Worm (Caenorhabditis elegans) whole organism, young adult: ENCODE results near the gene ZK673.4.

ENCODE experiments used
- B0019.2 ChIP-seq: fragments of 200-800 bp; sonication (Bioruptor generic); conservative IDR thresholded peaks from 2 replicates; pipeline ENCODE4 v1.3.6; 2022; ENCODE audit warnings: missing genetic modification reagents, missing genetic modification characterization, missing compliant biosample characterization
- B0261.1 ChIP-seq: sonication (generic microtip); optimal IDR thresholded peaks from 2 replicates; lab custom pipeline; 2016; ENCODE audit warnings: mild to moderate bottlenecking, missing genetic modification characterization, moderate library complexity, missing compliant biosample characterization
- C06A6.2 ChIP-seq: fragments of 200-800 bp; sonication (Bioruptor generic); conservative IDR thresholded peaks from 2 replicates; pipeline ENCODE4 v1.3.6; 2022; ENCODE audit warnings: missing genetic modification characterization, missing compliant biosample characterization
- D2030.7 ChIP-seq: fragments of 200-800 bp; sonication (Bioruptor generic); IDR thresholded peaks from 2 replicates; pipeline ENCODE4 v1.3.6; 2022; ENCODE audit warnings: missing genetic modification reagents, missing genetic modification characterization, missing compliant biosample characterization
- F49E8.2 ChIP-seq: sonication (generic microtip); optimal IDR thresholded peaks from 3 replicates; lab custom pipeline; 2017; ENCODE audit warnings: missing genetic modification characterization, mild to moderate bottlenecking, missing compliant biosample characterization, antibody characterized with exemption, moderate library complexity; ENCODE audit not compliant: insufficient read depth
- F57C9.4 ChIP-seq: sonication (generic microtip); optimal IDR thresholded peaks from 2 replicates; lab custom pipeline; 2017; ENCODE audit warnings: mild to moderate bottlenecking, missing genetic modification characterization, missing compliant biosample characterization
- K11D2.4 ChIP-seq: fragments of 200-800 bp; sonication (Bioruptor generic); IDR thresholded peaks from 2 replicates; pipeline ENCODE4 v1.3.6; 2022; ENCODE audit warnings: missing genetic modification reagents, missing genetic modification characterization, missing compliant biosample characterization
- K12H6.12 ChIP-seq: fragments of 200-800 bp; sonication (Bioruptor generic); optimal IDR thresholded peaks from 2 replicates; lab custom pipeline; 2018; ENCODE audit warnings: mild to moderate bottlenecking, missing genetic modification characterization, missing compliant biosample characterization
- T07F8.4 ChIP-seq: sonication (generic microtip); optimal IDR thresholded peaks from 2 replicates; lab custom pipeline; 2016; ENCODE audit warnings: mild to moderate bottlenecking, missing genetic modification characterization, moderate library complexity, missing compliant biosample characterization
- T26A5.8 ChIP-seq: sonication (generic microtip); optimal IDR thresholded peaks from 2 replicates; lab custom pipeline; 2016; ENCODE audit warnings: missing genetic modification characterization, missing compliant biosample characterization
- Y56A3A.18 ChIP-seq: fragments of 200-800 bp; sonication (Bioruptor generic); IDR thresholded peaks from 2 replicates; pipeline ENCODE4 v1.3.6; 2022; ENCODE audit warnings: missing genetic modification reagents, missing genetic modification characterization, missing compliant biosample characterization
- Y67H2A.10 ChIP-seq: fragments of 200-800 bp; sonication (Bioruptor generic); conservative IDR thresholded peaks from 2 replicates; pipeline ENCODE4 v1.3.6; 2022; ENCODE audit warnings: missing genetic modification reagents, missing genetic modification characterization, missing compliant biosample characterization
- aptf-3 ChIP-seq: fragments of 200-800 bp; sonication (Bioruptor generic); IDR thresholded peaks from 2 replicates; pipeline ENCODE4 v1.3.6; 2022; ENCODE audit warnings: missing genetic modification characterization, missing compliant biosample characterization
- atf-7 ChIP-seq: sonication (generic microtip); optimal IDR thresholded peaks from 2 replicates; lab custom pipeline; 2017; ENCODE audit warnings: mild to moderate bottlenecking, missing genetic modification characterization, missing compliant biosample characterization
- athp-1 ChIP-seq: sonication (generic microtip); optimal IDR thresholded peaks from 2 replicates; lab custom pipeline; 2017; ENCODE audit warnings: mild to moderate bottlenecking, missing genetic modification characterization, missing compliant biosample characterization
- attf-3 ChIP-seq: fragments of 200-800 bp; sonication (Bioruptor generic); conservative IDR thresholded peaks from 2 replicates; pipeline ENCODE4 v1.3.6; 2022; ENCODE audit warnings: missing genetic modification reagents, missing genetic modification characterization, missing compliant biosample characterization
- attf-5 ChIP-seq: fragments of 200-800 bp; sonication (Bioruptor generic); optimal IDR thresholded peaks from 2 replicates; lab custom pipeline; 2018; ENCODE audit warnings: mild to moderate bottlenecking, missing genetic modification characterization, missing compliant biosample characterization
- attf-6 ChIP-seq: fragments of 200-800 bp; sonication (Bioruptor generic); IDR thresholded peaks from 2 replicates; pipeline ENCODE4 v1.3.6; 2022; ENCODE audit warnings: missing genetic modification reagents, missing genetic modification characterization, missing compliant biosample characterization
- ceh-27 ChIP-seq: fragments of 200-800 bp; sonication (Bioruptor generic); optimal IDR thresholded peaks from 2 replicates; lab custom pipeline; 2018; ENCODE audit warnings: mild to moderate bottlenecking, missing genetic modification characterization, moderate library complexity, missing compliant biosample characterization
- dox-1 ChIP-seq: fragments of 200-800 bp; sonication (Bioruptor generic); IDR thresholded peaks from 2 replicates; pipeline ENCODE4 v1.3.6; 2022; ENCODE audit warnings: missing genetic modification reagents, missing genetic modification characterization, missing compliant biosample characterization
- egrh-3 ChIP-seq: fragments of 200-800 bp; sonication (Bioruptor generic); IDR thresholded peaks from 2 replicates; pipeline ENCODE4 v1.3.6; 2022; ENCODE audit warnings: missing genetic modification reagents, missing genetic modification characterization, missing compliant biosample characterization
- ekl-4 ChIP-seq: fragments of 200-800 bp; sonication (Bioruptor generic); IDR thresholded peaks from 2 replicates; pipeline ENCODE4 v1.3.6; 2022; ENCODE audit warnings: missing genetic modification reagents, missing genetic modification characterization, missing compliant biosample characterization
- gei-17 ChIP-seq: fragments of 200-800 bp; sonication (Bioruptor generic); optimal IDR thresholded peaks from 2 replicates; lab custom pipeline; 2018; ENCODE audit warnings: mild to moderate bottlenecking, missing genetic modification characterization, missing compliant biosample characterization
- hmg-20 ChIP-seq: fragments of 200-800 bp; sonication (Bioruptor generic); IDR thresholded peaks from 2 replicates; pipeline ENCODE4 v1.3.6; 2022; ENCODE audit warnings: missing genetic modification reagents, missing genetic modification characterization, missing compliant biosample characterization
- hsf-1 ChIP-seq: fragments of 200-800 bp; sonication (Bioruptor generic); IDR thresholded peaks from 2 replicates; pipeline ENCODE4 v1.3.6; 2022; ENCODE audit warnings: missing genetic modification reagents, missing genetic modification characterization, missing compliant biosample characterization
- lag-1 ChIP-seq: fragments of 200-800 bp; sonication (Bioruptor generic); IDR thresholded peaks from 2 replicates; pipeline ENCODE4 v1.3.6; 2022; ENCODE audit warnings: missing genetic modification reagents, missing genetic modification characterization, missing compliant biosample characterization
- lin-35 ChIP-seq, 3 experiments: fragments of 150-350 bp in 2 of 3; sonication (generic microtip) in 1 of 3; optimal IDR thresholded peaks; 2 replicates each; lab custom pipeline; 2014 to 2018; ENCODE audit warnings: missing biosample characterization in 3 of 3, missing genetic modification characterization in 3 of 3, missing genetic modification reagents in 3 of 3
- lin-40 ChIP-seq: sonication (generic microtip); optimal IDR thresholded peaks from 2 replicates; lab custom pipeline; 2016; ENCODE audit warnings: missing genetic modification characterization, mild to moderate bottlenecking, missing compliant biosample characterization, missing genotype, missing genetic modification reagents
- lir-1 ChIP-seq: fragments of 200-800 bp; sonication (Bioruptor generic); conservative IDR thresholded peaks from 2 replicates; pipeline ENCODE4 v1.3.6; 2022; ENCODE audit warnings: missing genetic modification reagents, missing genetic modification characterization, missing compliant biosample characterization
- lsl-1 ChIP-seq: fragments of 200-800 bp; sonication (Bioruptor generic); optimal IDR thresholded peaks from 2 replicates; lab custom pipeline; 2018; ENCODE audit warnings: mild to moderate bottlenecking, missing genetic modification characterization, moderate library complexity, missing compliant biosample characterization
- lsy-27 ChIP-seq: sonication (generic microtip); optimal IDR thresholded peaks from 2 replicates; lab custom pipeline; 2017; ENCODE audit warnings: missing genetic modification characterization, mild to moderate bottlenecking, missing compliant biosample characterization, antibody characterized with exemption, missing genotype, borderline replicate concordance; ENCODE audit not compliant: insufficient read depth
- madf-10 ChIP-seq: sonication (generic microtip); optimal IDR thresholded peaks from 2 replicates; lab custom pipeline; 2016; ENCODE audit warnings: mild to moderate bottlenecking, missing genetic modification characterization, missing compliant biosample characterization
- madf-3 ChIP-seq: fragments of 200-800 bp; sonication (Bioruptor generic); IDR thresholded peaks from 2 replicates; pipeline ENCODE4 v1.3.6; 2022; ENCODE audit warnings: missing genetic modification reagents, missing genetic modification characterization, missing compliant biosample characterization
- madf-8 ChIP-seq: fragments of 200-800 bp; sonication (Bioruptor generic); conservative IDR thresholded peaks from 2 replicates; pipeline ENCODE4 v1.3.6; 2022; ENCODE audit warnings: missing genetic modification reagents, missing genetic modification characterization, missing compliant biosample characterization
- mcd-1 ChIP-seq: fragments of 200-800 bp; sonication (Bioruptor generic); IDR thresholded peaks from 2 replicates; pipeline ENCODE4 v1.3.6; 2022; ENCODE audit warnings: missing genetic modification reagents, missing genetic modification characterization, missing compliant biosample characterization
- mel-28 ChIP-seq: sonication (generic microtip); optimal IDR thresholded peaks from 2 replicates; lab custom pipeline; 2016; ENCODE audit warnings: borderline replicate concordance, mild to moderate bottlenecking, missing genetic modification characterization, missing compliant biosample characterization
- nfya-2 ChIP-seq: fragments of 200-800 bp; sonication (Bioruptor generic); IDR thresholded peaks from 2 replicates; pipeline ENCODE4 v1.3.6; 2022; ENCODE audit warnings: missing genetic modification reagents, missing genetic modification characterization, missing compliant biosample characterization
- nhr-179 ChIP-seq: sonication (generic microtip); optimal IDR thresholded peaks from 2 replicates; lab custom pipeline; 2016; ENCODE audit warnings: mild to moderate bottlenecking, missing genetic modification characterization, missing compliant biosample characterization
- nhr-27 ChIP-seq: fragments of 200-800 bp; sonication (Bioruptor generic); optimal IDR thresholded peaks from 2 replicates; lab custom pipeline; 2018; ENCODE audit warnings: mild to moderate bottlenecking, missing genetic modification characterization, moderate library complexity, missing compliant biosample characterization
- nhr-80 ChIP-seq: sonication (generic microtip); optimal IDR thresholded peaks from 2 replicates; lab custom pipeline; 2016; ENCODE audit warnings: missing genetic modification characterization, missing compliant biosample characterization
- pbrm-1 ChIP-seq: fragments of 200-800 bp; sonication (Bioruptor generic); IDR thresholded peaks from 2 replicates; pipeline ENCODE4 v1.3.6; 2022; ENCODE audit warnings: missing genetic modification reagents, missing genetic modification characterization, missing compliant biosample characterization
- rec-8 ChIP-seq, 2 experiments: sonication (generic microtip); optimal IDR thresholded peaks; 2 replicates each; lab custom pipeline; 2016; ENCODE audit warnings: mild to moderate bottlenecking in 2 of 2, missing genetic modification characterization in 2 of 2, missing genetic modification reagents in 2 of 2, missing genotype in 2 of 2, missing biosample characterization in 1 of 2, missing compliant biosample characterization in 1 of 2, moderate library complexity in 1 of 2
- sea-2 ChIP-seq: fragments of 200-800 bp; sonication (Bioruptor generic); IDR thresholded peaks from 2 replicates; pipeline ENCODE4 v1.3.6; 2022; ENCODE audit warnings: missing genetic modification characterization, missing compliant biosample characterization
- somi-1 ChIP-seq: fragments of 200-800 bp; sonication (Bioruptor generic); optimal IDR thresholded peaks from 2 replicates; lab custom pipeline; 2018; ENCODE audit warnings: mild to moderate bottlenecking, missing genetic modification characterization, missing compliant biosample characterization
- tbp1 ChIP-seq: fragments of 200-800 bp; sonication (Bioruptor generic); optimal IDR thresholded peaks from 2 replicates; lab custom pipeline; 2018; ENCODE audit warnings: mild to moderate bottlenecking, missing genetic modification characterization, missing compliant biosample characterization
- zfh-2 ChIP-seq: fragments of 200-800 bp; sonication (Bioruptor generic); conservative IDR thresholded peaks from 2 replicates; pipeline ENCODE4 v1.3.6; 2022; ENCODE audit warnings: missing genetic modification reagents, missing genetic modification characterization, missing compliant biosample characterization
- ztf-25 ChIP-seq: fragments of 200-800 bp; sonication (Bioruptor generic); IDR thresholded peaks from 2 replicates; pipeline ENCODE4 v1.3.6; 2022; ENCODE audit warnings: missing genetic modification reagents, missing genetic modification characterization, missing compliant biosample characterization
- ztf-26 ChIP-seq: sonication (generic microtip); optimal IDR thresholded peaks from 2 replicates; lab custom pipeline; 2017; ENCODE audit warnings: missing genetic modification characterization, missing compliant biosample characterization
- ztf-3 ChIP-seq: fragments of 200-800 bp; sonication (Bioruptor generic); optimal IDR thresholded peaks from 2 replicates; lab custom pipeline; 2018; ENCODE audit warnings: mild to moderate bottlenecking, missing genetic modification characterization, missing compliant biosample characterization

Gene ZK673.4

ce11 chrII:10450335-10450734 is 2.4 kb upstream of the ZK673.4 start:
- TF ChIP-seq C06A6.2 (GFP tag; lab: Robert Waterston, UW) = 0 out of 2 replicates have a peak, but pooled peaks have one; percentile 22
- no peak for TF ChIP-seq F49E8.2 (tag; lab: Kevin White, UChicago)
- no peak for TF ChIP-seq aptf-3 (GFP tag; lab: Robert Waterston, UW)
- no peak for TF ChIP-seq pbrm-1 (GFP tag; lab: Robert Waterston, UW)
- no peak for TF ChIP-seq atf-7 (tag; lab: Kevin White, UChicago)
- TF ChIP-seq gei-17 (GFP tag; lab: Kevin White, UChicago) = no peak
- TF ChIP-seq ztf-25 (GFP tag; lab: Robert Waterston, UW) = no peak
- TF ChIP-seq attf-3 (GFP tag; lab: Robert Waterston, UW) = no peak
- no peak for TF ChIP-seq B0019.2
- no peak for TF ChIP-seq T07F8.4 (tag; lab: Kevin White, UChicago)
- TF ChIP-seq dox-1 (GFP tag; lab: Robert Waterston, UW) = no peak
- TF ChIP-seq egrh-3 (GFP tag; lab: Robert Waterston, UW) = no peak
- TF ChIP-seq hmg-20 (GFP tag; lab: Robert Waterston, UW) = no peak
- TF ChIP-seq T26A5.8 (tag; lab: Kevin White, UChicago) = no peak
- no peak for TF ChIP-seq attf-6 (GFP tag; lab: Robert Waterston, UW)
- no peak for TF ChIP-seq F57C9.4 (tag; lab: Kevin White, UChicago)
- peak; percentile 55 for TF ChIP-seq attf-5 (GFP tag; lab: Kevin White, UChicago)
- no peak for TF ChIP-seq Y67H2A.10 (GFP tag; lab: Robert Waterston, UW)
- TF ChIP-seq madf-8 = no peak
- peak; percentile 68 for TF ChIP-seq mel-28
- peak; percentile 5; the same call in 1 of the 2 replicates for TF ChIP-seq Y56A3A.18
- TF ChIP-seq athp-1 = peak; percentile 49
- TF ChIP-seq lsy-27 (tag; lab: Kevin White, UChicago) = no peak
- no peak for TF ChIP-seq zfh-2
- TF ChIP-seq lir-1 (GFP tag; lab: Robert Waterston, UW) = no peak
- no peak; the same call in 1 of the 2 replicates for TF ChIP-seq K11D2.4 (GFP tag; lab: Robert Waterston, UW)
- TF ChIP-seq somi-1 (GFP tag; lab: Kevin White, UChicago) = no peak
- TF ChIP-seq nhr-179 = no peak
- peak; percentile 1 for TF ChIP-seq madf-10 (tag; lab: Kevin White, UChicago)
- TF ChIP-seq nfya-2 (GFP tag; lab: Robert Waterston, UW) = no peak
- 0 out of 2 replicates have a peak, but pooled peaks have one; percentile 26 for TF ChIP-seq hsf-1 (GFP tag; lab: Robert Waterston, UW)
- no peak for TF ChIP-seq lin-40 (tag; lab: Kevin White, UChicago)
- no peak for TF ChIP-seq tbp1
- TF ChIP-seq sea-2 (GFP tag; lab: Robert Waterston, UW) = no peak
- TF ChIP-seq nhr-27 (tag; lab: Kevin White, UChicago) = no peak
- no peak for TF ChIP-seq madf-3 (GFP tag; lab: Robert Waterston, UW)
- TF ChIP-seq ztf-26 (tag; lab: Kevin White, UChicago) = peak; percentile 82
- peak in 1 of 3 experiments; percentile 61 for TF ChIP-seq lin-35 (GFP tag; optimal IDR thresholded peaks at IDR 0.05; lab: Kevin White, UChicago)
- TF ChIP-seq lag-1 (GFP tag; lab: Robert Waterston, UW) = no peak
- no peak for TF ChIP-seq K12H6.12 (tag; lab: Kevin White, UChicago)
- TF ChIP-seq lsl-1 = no peak
- TF ChIP-seq ekl-4 = 0 out of 2 replicates have a peak, but pooled peaks have one; percentile 24
- TF ChIP-seq nhr-80 = no peak
- peak; percentile 64 for TF ChIP-seq mcd-1 (GFP tag; lab: Robert Waterston, UW)
- TF ChIP-seq ztf-3 = no peak
- no peak for TF ChIP-seq B0261.1 (tag; lab: Kevin White, UChicago)
- TF ChIP-seq D2030.7 (GFP tag; lab: Robert Waterston, UW) = no peak
- peak in 1 of 2 experiments; percentile 13 for TF ChIP-seq rec-8 (tag; optimal IDR thresholded peaks at IDR 0.05; lab: Kevin White, UChicago)
- TF ChIP-seq ceh-27 (GFP tag; lab: Kevin White, UChicago) = no peak
